Fruit fly (Drosophila melanogaster): ENCODE data around the gene Octbeta1R.

DNA sequence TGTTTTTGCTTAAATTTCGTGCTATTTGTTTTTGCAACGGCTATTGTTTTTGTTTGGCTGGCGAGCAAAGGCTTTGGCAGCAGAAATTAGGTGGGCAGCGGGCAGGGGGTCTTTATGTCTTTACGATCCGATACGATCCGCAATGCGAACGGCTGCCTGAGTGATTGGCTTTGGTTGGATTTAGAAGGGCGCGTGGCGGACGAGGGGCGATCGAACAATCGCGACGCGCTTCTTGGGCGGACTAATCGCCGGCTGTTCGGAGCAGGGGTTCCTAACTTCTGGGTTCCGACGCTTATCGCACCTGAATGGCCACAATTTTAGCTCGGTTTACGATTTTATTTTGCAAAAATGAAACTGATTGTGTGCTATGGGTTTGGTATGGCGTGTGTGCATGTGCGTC, 30.2 kb downstream of the Octbeta1R start:
- no peak for TF ChIP-seq CG8478 (optimal IDR thresholded peaks at IDR 0.05)
- no peak for TF ChIP-seq CTCF (optimal IDR thresholded peaks at IDR 0.05)
